Fruit fly (Drosophila melanogaster): ENCODE results near the gene Peritrophin-15b.

The Peritrophin-15b gene

dm6 chr2L:8370364-8371326, 24.1 kb downstream of the Peritrophin-15b start, which contains the start of gene CG17292 (continued):
- TF ChIP-seq CG3065 (GFP tag; optimal IDR thresholded peaks at IDR 0.05) (no peak), CG33213 (GFP tag; optimal IDR thresholded peaks at IDR 0.05) (peak; percentile 41), trh (GFP tag; optimal IDR thresholded peaks at IDR 0.05) (no peak), CG32772 (GFP tag; IDR thresholded peaks at IDR 0.05) (peak; percentile 31; the same call in 1 of the 2 replicates), E2f1 (GFP tag; IDR thresholded peaks at IDR 0.05) (peak; percentile 41; the same call in 1 of the 2 replicates), gsb (GFP tag; IDR thresholded peaks at IDR 0.05) (0 out of 2 replicates have a peak, but pooled peaks have one; percentile 41), CG12236 (GFP tag; optimal IDR thresholded peaks at IDR 0.05) (no peak), CG7786 (GFP tag; optimal IDR thresholded peaks at IDR 0.05) (no peak), CG15479 (GFP tag; optimal IDR thresholded peaks at IDR 0.05) (no peak), ro (GFP tag; IDR thresholded peaks at IDR 0.05) (no peak), CG42726 (GFP tag; IDR thresholded peaks at IDR 0.05; ENCODE audit: partially characterized antibody) (peak; percentile 74), tgo (GFP tag; IDR thresholded peaks at IDR 0.05) (peak; percentile 46; the same call in 2 of the 3 replicates), CG11696 (GFP tag; IDR thresholded peaks at IDR 0.05) (0 out of 2 replicates have a peak, but pooled peaks have one; percentile 10), gsb-n (tag; optimal IDR thresholded peaks at IDR 0.05) (peak; percentile 66), sima (GFP tag; optimal IDR thresholded peaks at IDR 0.05) (no peak), Myb (GFP tag; optimal IDR thresholded peaks at IDR 0.05) (peak; percentile 46), disco-r (GFP tag; optimal IDR thresholded peaks at IDR 0.05) (no peak), da (GFP tag; optimal IDR thresholded peaks at IDR 0.05) (no peak), Mad (GFP tag; optimal IDR thresholded peaks at IDR 0.05) (peak; percentile 42), PHDP (tag; optimal IDR thresholded peaks at IDR 0.05) (peak; percentile 54), CG15011 (GFP tag; optimal IDR thresholded peaks at IDR 0.05) (peak; percentile 12), CG3163 (GFP tag; optimal IDR thresholded peaks at IDR 0.05) (peak; percentile 15), Ets65A (GFP tag) (no peak), CG31224 (GFP tag; IDR thresholded peaks at IDR 0.05) (0 out of 2 replicates have a peak, but pooled peaks have one; percentile 13), Trl (optimal IDR thresholded peaks at IDR 0.05) (no peak), Trl (GFP tag; optimal IDR thresholded peaks at IDR 0.05) (peak; percentile 43), CG7839 (tag; optimal IDR thresholded peaks at IDR 0.05) (no peak), CG5245 (GFP tag; optimal IDR thresholded peaks at IDR 0.05) (no peak), CG10366 (GFP tag; IDR thresholded peaks at IDR 0.05) (peak; percentile 43; the same call in 1 of the 2 replicates), Atf3 (GFP tag; optimal IDR thresholded peaks at IDR 0.05) (no peak), CG13775 (GFP tag; optimal IDR thresholded peaks at IDR 0.05) (peak; percentile 49), ase (GFP tag; IDR thresholded peaks at IDR 0.05) (peak; percentile 62; the same call in 1 of the 3 replicates), ATbp (GFP tag; optimal IDR thresholded peaks at IDR 0.05) (peak; percentile 78), unpg (GFP tag; optimal IDR thresholded peaks at IDR 0.05) (peak; percentile 38), Mes4 (GFP tag; optimal IDR thresholded peaks at IDR 0.05) (peak; percentile 27), CG4404 (GFP tag; IDR thresholded peaks at IDR 0.05) (no peak), Rx (GFP tag; IDR thresholded peaks at IDR 0.05) (peak; percentile 35; the same call in 1 of the 2 replicates), chinmo (GFP tag; IDR thresholded peaks at IDR 0.05; ENCODE audit: partially characterized antibody) (peak; percentile 93), NC2β (GFP tag; optimal IDR thresholded peaks at IDR 0.05) (peak; percentile 32), ken (GFP tag; IDR thresholded peaks at IDR 0.05) (peak; percentile 62; the same call in 2 of the 3 replicates), phol (tag; optimal IDR thresholded peaks at IDR 0.05) (peak; percentile 27), CG31441 (GFP tag; IDR thresholded peaks at IDR 0.05) (0 out of 2 replicates have a peak, but pooled peaks have one; percentile 11), HLH4C (GFP tag; IDR thresholded peaks at IDR 0.05; ENCODE audit: partially characterized antibody) (peak; percentile 89), knrl (GFP tag; IDR thresholded peaks at IDR 0.05; ENCODE audit: partially characterized antibody) (peak; percentile 91), CG10267 (tag; optimal IDR thresholded peaks at IDR 0.05) (peak; percentile 16), dpn (GFP tag; optimal IDR thresholded peaks at IDR 0.05) (peak in 1 of 2 experiments; percentile 59), CG14710 (tag; optimal IDR thresholded peaks at IDR 0.05) (peak; percentile 14), CG1024 (GFP tag; IDR thresholded peaks at IDR 0.05) (peak; percentile 67), Hmx (GFP tag; optimal IDR thresholded peaks at IDR 0.05) (no peak)
